Fruit fly (Drosophila melanogaster) Kc167 (cell line): Measurements from ENCODE around the gene trus.

Source experiments
- Myc ChIP-seq: fragments of >200 bp; optimal IDR thresholded peaks from 2 replicates; lab custom pipeline; 2017; ENCODE audit warnings: missing external identifiers
- Sin3A ChIP-seq: fragments of >200 bp; optimal IDR thresholded peaks from 2 replicates; lab custom pipeline; 2018; ENCODE audit warnings: missing external identifiers
- h ChIP-seq: fragments of >200 bp; optimal IDR thresholded peaks from 3 replicates; lab custom pipeline; 2018; ENCODE audit warnings: missing external identifiers
- insv ChIP-seq: fragments of >200 bp; optimal IDR thresholded peaks from 3 replicates; lab custom pipeline; 2018; ENCODE audit warnings: missing external identifiers
- psq ChIP-seq: fragments of >200 bp; optimal IDR thresholded peaks from 2 replicates; lab custom pipeline; 2017; ENCODE audit warnings: missing external identifiers

- TF ChIP-seq insv (lab: Kevin White, UChicago) (no peak), h (no peak), psq (lab: Kevin White, UChicago) (no peak), Sin3A (no peak), Myc (no peak)
These were observed 25.3 kb upstream of the trus start, which contains the start of gene Prosalpha2 for dm6 chr3R:12431030-12431489.
